Fruit fly (Drosophila melanogaster) whole organism, wandering third instar larva: Measurements from ENCODE around the gene CG14109.

Source experiments
- Abd-B ChIP-seq: fragments of >200 bp; optimal IDR thresholded peaks from 2 replicates; lab custom pipeline; 2017; ENCODE audit warnings: missing biosample characterization, missing genetic modification characterization
- CG32264 ChIP-seq: fragments of 200-800 bp; sonication (Bioruptor generic); optimal IDR thresholded peaks from 2 replicates; lab custom pipeline; 2016; ENCODE audit warnings: missing biosample characterization, missing genetic modification characterization
- CrebA ChIP-seq: fragments of 200-800 bp; sonication (Bioruptor generic); optimal IDR thresholded peaks from 2 replicates; lab custom pipeline; 2016; ENCODE audit warnings: missing biosample characterization, mild to moderate bottlenecking, missing genetic modification characterization, borderline replicate concordance
- Dfd ChIP-seq: fragments of >200 bp; optimal IDR thresholded peaks from 2 replicates; lab custom pipeline; 2017; ENCODE audit warnings: missing biosample characterization, missing genetic modification characterization
- Dif ChIP-seq: fragments of 200-275, 200-300 bp; sonication (Bioruptor generic); optimal IDR thresholded peaks from 2 replicates; lab custom pipeline; 2018; ENCODE audit warnings: missing biosample characterization, missing genetic modification characterization; ENCODE audit not compliant: partially characterized antibody
- GATAd ChIP-seq: sonication (Bioruptor generic); optimal IDR thresholded peaks from 2 replicates; lab custom pipeline; 2016; ENCODE audit warnings: missing biosample characterization, missing genetic modification characterization
- HLH106 ChIP-seq: fragments of 200-800 bp; optimal IDR thresholded peaks from 3 replicates; lab custom pipeline; 2019; ENCODE audit warnings: missing biosample characterization, mild to moderate bottlenecking, missing genetic modification characterization, moderate library complexity
- Hnf4 ChIP-seq: fragments of 200-800 bp; sonication (Bioruptor generic); optimal IDR thresholded peaks from 2 replicates; lab custom pipeline; 2016; ENCODE audit warnings: missing biosample characterization, mild to moderate bottlenecking, missing genetic modification characterization
- Hr78 ChIP-seq: fragments of >200 bp; optimal IDR thresholded peaks from 2 replicates; lab custom pipeline; 2017; ENCODE audit warnings: missing biosample characterization, missing genetic modification characterization
- Jra ChIP-seq: sonication (Bioruptor generic); optimal IDR thresholded peaks from 2 replicates; lab custom pipeline; 2016; ENCODE audit warnings: missing biosample characterization, missing genetic modification characterization
- Mio ChIP-seq: sonication (Bioruptor generic); optimal IDR thresholded peaks from 2 replicates; lab custom pipeline; 2016; ENCODE audit warnings: missing biosample characterization, missing genetic modification characterization
- Myc ChIP-seq: fragments of >200 bp; optimal IDR thresholded peaks from 2 replicates; lab custom pipeline; 2017
- N ChIP-seq: fragments of >200 bp; optimal IDR thresholded peaks from 2 replicates; lab custom pipeline; 2018; ENCODE audit warnings: missing biosample characterization, missing external identifiers, missing genetic modification characterization
- OdsH ChIP-seq: fragments of 200-800 bp; sonication (Bioruptor generic); optimal IDR thresholded peaks from 2 replicates; lab custom pipeline; 2016; ENCODE audit warnings: missing biosample characterization, mild to moderate bottlenecking, missing genetic modification characterization
- Sp1 ChIP-seq: fragments of 200-800 bp; sonication (Bioruptor generic); optimal IDR thresholded peaks from 3 replicates; lab custom pipeline; 2019; ENCODE audit warnings: missing biosample characterization, mild to moderate bottlenecking, missing genetic modification characterization, moderate library complexity
- Vsx2 ChIP-seq: fragments of 200-300, 225-300 bp; sonication (Bioruptor generic); optimal IDR thresholded peaks from 2 replicates; lab custom pipeline; 2018; ENCODE audit warnings: missing biosample characterization, missing genetic modification characterization; ENCODE audit not compliant: partially characterized antibody
- brk ChIP-seq: fragments of 200-800 bp; sonication (Bioruptor generic); optimal IDR thresholded peaks from 2 replicates; lab custom pipeline; 2016; ENCODE audit warnings: missing biosample characterization, mild to moderate bottlenecking, missing genetic modification characterization
- dl ChIP-seq, 2 experiments: fragments of 175-275, 200-275 bp in 1 of 2; fragments of 200-275 bp in 1 of 2; sonication (Bioruptor generic); optimal IDR thresholded peaks; lab custom pipeline; 2018; ENCODE audit warnings: mild to moderate bottlenecking in 2 of 2, missing biosample characterization in 2 of 2, missing genetic modification characterization in 2 of 2, moderate library complexity in 2 of 2; ENCODE audit not compliant: partially characterized antibody in 2 of 2, insufficient read depth in 1 of 2
- dmrt93B ChIP-seq: fragments of 200-800 bp; sonication (Bioruptor generic); optimal IDR thresholded peaks from 2 replicates; lab custom pipeline; 2018; ENCODE audit warnings: missing biosample characterization, mild to moderate bottlenecking, missing genetic modification characterization
- dsf ChIP-seq: sonication (Bioruptor generic); optimal IDR thresholded peaks from 2 replicates; lab custom pipeline; 2016; ENCODE audit warnings: missing biosample characterization, missing genetic modification characterization, borderline replicate concordance
- ey ChIP-seq: fragments of 200-800 bp; sonication (Bioruptor generic); optimal IDR thresholded peaks from 2 replicates; lab custom pipeline; 2016; ENCODE audit warnings: missing biosample characterization, missing genetic modification characterization
- foxo ChIP-seq, 2 experiments: fragments of 200-800 bp; sonication (Bioruptor generic); optimal IDR thresholded peaks; 2 replicates in 1 of 2; 3 replicates in 1 of 2; lab custom pipeline; 2016 to 2017; ENCODE audit warnings: missing biosample characterization in 2 of 2, missing genetic modification characterization in 2 of 2
- fru ChIP-seq: fragments of 200-800 bp; sonication (Bioruptor generic); optimal IDR thresholded peaks from 3 replicates; lab custom pipeline; 2016; ENCODE audit warnings: missing biosample characterization, mild to moderate bottlenecking, missing genetic modification characterization
- h ChIP-seq: fragments of 200-800 bp; sonication (Bioruptor generic); optimal IDR thresholded peaks from 3 replicates; lab custom pipeline; 2016; ENCODE audit warnings: missing biosample characterization, mild to moderate bottlenecking, missing genetic modification characterization
- jim ChIP-seq: fragments of 175-275, 200-325 bp; sonication (Bioruptor generic); optimal IDR thresholded peaks from 2 replicates; lab custom pipeline; 2016; ENCODE audit warnings: missing biosample characterization, mild to moderate bottlenecking, missing genetic modification characterization
- lola ChIP-seq: fragments of >200 bp; optimal IDR thresholded peaks from 2 replicates; lab custom pipeline; 2017; ENCODE audit warnings: missing biosample characterization, missing genetic modification characterization
- psq ChIP-seq: fragments of 200-800 bp; sonication (Bioruptor generic); optimal IDR thresholded peaks from 3 replicates; lab custom pipeline; 2017; ENCODE audit warnings: missing biosample characterization, mild to moderate bottlenecking, missing genetic modification characterization, moderate library complexity
- rgr ChIP-seq: fragments of 200-800 bp; sonication (Bioruptor generic); optimal IDR thresholded peaks from 3 replicates; lab custom pipeline; 2016; ENCODE audit warnings: missing biosample characterization, mild to moderate bottlenecking, missing genetic modification characterization
- sage ChIP-seq: fragments of 200-800 bp; sonication (Bioruptor generic); optimal IDR thresholded peaks from 2 replicates; lab custom pipeline; 2016; ENCODE audit warnings: missing biosample characterization, mild to moderate bottlenecking, missing genetic modification characterization
- sv ChIP-seq: fragments of 200-800 bp; sonication (Bioruptor generic); optimal IDR thresholded peaks from 3 replicates; lab custom pipeline; 2016; ENCODE audit warnings: missing biosample characterization, missing genetic modification characterization
- tai ChIP-seq: sonication (Bioruptor generic); optimal IDR thresholded peaks from 2 replicates; lab custom pipeline; 2016; ENCODE audit warnings: missing biosample characterization, missing genetic modification characterization

CG14109 gene

DNA sequence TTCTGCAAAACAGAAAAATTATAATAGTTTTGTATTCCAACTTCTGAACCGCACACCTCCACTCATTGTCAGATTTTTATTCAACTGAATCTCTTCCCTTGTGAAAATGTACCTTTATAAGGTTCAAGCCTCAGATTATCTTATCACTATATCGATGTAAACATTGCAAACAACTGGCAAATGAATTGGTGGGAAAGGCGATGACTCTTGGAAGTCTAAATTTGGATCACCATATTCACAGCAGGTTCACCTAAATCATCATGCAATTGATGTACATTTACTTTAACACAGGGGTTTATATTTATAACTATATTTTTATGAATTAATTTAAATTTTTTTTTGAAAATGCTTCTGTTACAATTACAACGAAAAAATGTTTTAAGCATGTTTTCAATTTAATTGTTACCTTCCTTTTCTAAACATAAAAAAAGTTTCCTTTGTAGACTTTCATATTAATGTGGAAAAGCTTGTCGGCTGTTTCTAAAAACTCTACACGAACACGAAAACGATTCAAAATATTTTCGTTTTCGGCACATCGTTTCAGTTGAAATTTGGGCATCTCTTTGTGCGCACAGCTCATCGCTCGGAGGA lies at the start of gene CG14109, which contains the start of gene CG10140:
CG14109 (plus strand) TSS at position 541 of the 591 bp plus-strand sequence.
CG10140 (minus strand) TSS at position 101 of the 591 bp plus-strand sequence.
- TF ChIP-seq foxo (GFP tag; optimal IDR thresholded peaks at IDR 0.05; lab: Kevin White, UChicago), result no peak
- TF ChIP-seq Mio, result no peak
- TF ChIP-seq HLH106 (tag; lab: Kevin White, UChicago), result no peak
- TF ChIP-seq h (GFP tag; lab: Kevin White, UChicago), result no peak
- TF ChIP-seq Dfd (GFP tag; lab: Kevin White, UChicago), result no peak
- TF ChIP-seq Dif (GFP tag; lab: Kevin White, UChicago), result no peak
- no peak for TF ChIP-seq Myc (lab: Kevin White, UChicago)
- TF ChIP-seq GATAd (GFP tag; lab: Kevin White, UChicago), result no peak
- no peak for TF ChIP-seq fru (GFP tag; lab: Kevin White, UChicago)
- no peak for TF ChIP-seq tai
- no peak for TF ChIP-seq Jra (GFP tag; lab: Kevin White, UChicago)
- TF ChIP-seq Vsx2 (GFP tag; lab: Kevin White, UChicago), result no peak
- no peak for TF ChIP-seq lola
- no peak for TF ChIP-seq CG32264 (GFP tag; lab: Kevin White, UChicago)
- TF ChIP-seq dmrt93B (GFP tag; lab: Kevin White, UChicago), result no peak
- TF ChIP-seq Hr78 (GFP tag; lab: Kevin White, UChicago), result no peak
- TF ChIP-seq dl (GFP tag; optimal IDR thresholded peaks at IDR 0.05; lab: Kevin White, UChicago; ENCODE audit: insufficient read depth in 1 of 2, partially characterized antibody in 2 of 2), result no peak
- no peak for TF ChIP-seq sv
- no peak for TF ChIP-seq psq (GFP tag; lab: Kevin White, UChicago)

DNA sequence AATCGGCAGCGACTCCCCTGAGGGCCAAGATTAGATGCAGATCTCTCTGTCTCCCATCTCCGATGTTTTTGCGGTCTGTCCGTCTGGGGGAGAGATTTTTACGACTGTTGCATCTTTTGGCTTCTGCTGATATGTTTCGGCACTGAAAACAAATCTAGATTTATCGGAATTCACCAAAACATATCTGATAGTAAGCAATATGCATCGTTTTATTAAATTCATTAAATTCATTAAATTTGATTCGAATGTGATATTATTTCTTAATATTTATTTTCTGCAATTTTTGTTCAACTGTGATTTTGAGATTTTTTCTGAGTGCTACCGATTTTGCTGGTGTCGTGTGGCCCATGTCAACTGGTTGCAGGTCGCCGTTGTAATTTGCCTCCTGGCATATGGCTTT lies 47.2 kb upstream of the CG14109 start:
- peak in 1 of 2 experiments; percentile 20 for TF ChIP-seq foxo (GFP tag; optimal IDR thresholded peaks at IDR 0.05; lab: Kevin White, UChicago)
- no peak for TF ChIP-seq N
- TF ChIP-seq Myc (lab: Kevin White, UChicago), result no peak
- TF ChIP-seq jim, result no peak
- TF ChIP-seq Hr78 (GFP tag; lab: Kevin White, UChicago), result no peak
- TF ChIP-seq tai, result no peak
- no peak for TF ChIP-seq Jra (GFP tag; lab: Kevin White, UChicago)
- TF ChIP-seq HLH106 (tag; lab: Kevin White, UChicago), result peak; percentile 23
- peak; percentile 22 for TF ChIP-seq OdsH (GFP tag; lab: Kevin White, UChicago)
- no peak for TF ChIP-seq rgr (GFP tag; lab: Kevin White, UChicago)
- no peak for TF ChIP-seq CrebA (GFP tag; lab: Kevin White, UChicago)
- TF ChIP-seq, all 38 proteins: peak for 3

DNA sequence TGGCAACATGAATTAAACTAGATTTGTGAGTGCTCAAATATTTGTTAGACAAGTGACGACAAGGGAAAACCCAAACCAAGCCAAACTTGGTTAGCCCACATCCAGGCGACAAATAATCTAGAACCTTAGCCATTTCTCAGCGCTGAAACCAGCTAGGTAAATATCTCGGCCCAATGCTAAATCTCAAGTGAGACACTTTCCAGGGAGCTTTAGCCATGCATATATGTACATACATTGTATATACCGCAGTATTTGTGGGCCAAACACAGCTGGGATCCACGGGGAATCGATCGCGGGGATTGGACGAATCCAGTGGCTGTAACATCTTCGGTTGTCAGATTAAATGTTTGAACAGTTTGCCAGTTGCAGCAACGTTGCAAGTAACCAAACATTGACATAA lies 43.1 kb upstream of the CG14109 start:
- TF ChIP-seq dsf (GFP tag; lab: Kevin White, UChicago) (no peak), brk (GFP tag; lab: Kevin White, UChicago) (no peak), Jra (GFP tag; lab: Kevin White, UChicago) (no peak), tai (no peak), Myc (lab: Kevin White, UChicago) (no peak), CrebA (GFP tag; lab: Kevin White, UChicago) (no peak), fru (GFP tag; lab: Kevin White, UChicago) (no peak), sage (no peak), dmrt93B (GFP tag; lab: Kevin White, UChicago) (no peak), psq (GFP tag; lab: Kevin White, UChicago) (no peak), Dfd (GFP tag; lab: Kevin White, UChicago) (no peak), Abd-B (GFP tag; lab: Kevin White, UChicago) (no peak), ey (no peak), HLH106 (tag; lab: Kevin White, UChicago) (no peak), Mio (no peak), Sp1 (no peak), Dif (GFP tag; lab: Kevin White, UChicago) (no peak), OdsH (GFP tag; lab: Kevin White, UChicago) (no peak)

DNA sequence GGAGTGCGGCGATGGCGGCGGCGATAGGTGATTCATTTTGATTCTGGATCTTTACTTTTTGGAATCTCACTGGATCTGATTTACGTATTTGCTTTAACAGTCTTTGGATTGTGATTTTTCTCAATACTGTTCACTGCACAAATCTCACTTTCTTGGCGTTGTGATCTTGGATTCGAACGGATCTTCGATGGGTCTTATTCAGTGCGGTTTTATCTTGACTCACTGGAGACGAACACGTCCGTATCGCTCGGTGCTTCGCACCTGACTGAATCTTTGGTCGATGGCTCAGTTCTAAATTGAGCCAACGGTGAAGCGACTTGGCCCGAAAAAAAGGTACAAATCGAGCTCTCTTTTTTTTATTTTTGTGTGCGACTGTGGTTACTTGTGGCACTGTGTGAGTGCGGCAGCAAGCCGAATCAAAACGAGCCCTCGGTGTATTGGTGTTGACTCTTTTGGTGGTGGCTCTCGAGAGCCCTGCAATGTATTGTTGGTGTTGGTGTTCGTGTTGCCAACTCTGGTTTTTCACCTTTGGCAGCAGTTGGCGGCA lies 39.8 kb upstream of the CG14109 start, which contains the start of gene sens:
sens (minus strand) TSS at position 254 of the 547 bp plus-strand sequence.
- TF ChIP-seq Hnf4 (no peak), jim (peak; percentile 35), Sp1 (peak; percentile 32), Jra (GFP tag; lab: Kevin White, UChicago) (peak; percentile 38)
